Fruit fly (Drosophila melanogaster): ENCODE measurements around the gene CG32176.

CG32176 gene

dm6 chr3L:17430390-17430789, 3.3 kb upstream of the CG32176 start:
- TF ChIP-seq EcR (GFP tag; optimal IDR thresholded peaks at IDR 0.05) = peak; percentile 39
- TF ChIP-seq Ets98B (GFP tag; IDR thresholded peaks at IDR 0.05) = no peak
- TF ChIP-seq Pif1B (GFP tag; optimal IDR thresholded peaks at IDR 0.05) = no peak
- TF ChIP-seq CG4496 (GFP tag; IDR thresholded peaks at IDR 0.05) = peak; percentile 50; the same call in 2 of the 3 replicates
- no peak for TF ChIP-seq CG12605 (GFP tag; IDR thresholded peaks at IDR 0.05)
- TF ChIP-seq CG8159 (tag; optimal IDR thresholded peaks at IDR 0.05) = no peak
- no peak for TF ChIP-seq CG10348 (GFP tag; IDR thresholded peaks at IDR 0.05)
- no peak for TF ChIP-seq Pif1A (GFP tag; optimal IDR thresholded peaks at IDR 0.05)
- TF ChIP-seq CG8301 (tag; optimal IDR thresholded peaks at IDR 0.05) = no peak
- no peak for TF ChIP-seq gl (tag; optimal IDR thresholded peaks at IDR 0.05)
- no peak for TF ChIP-seq D1 (tag; optimal IDR thresholded peaks at IDR 0.05)
- 0 out of 3 replicates have a peak, but pooled peaks have one; percentile 23 for TF ChIP-seq fd96Ca (GFP tag; IDR thresholded peaks at IDR 0.05)
- TF ChIP-seq CG13204 (GFP tag; optimal IDR thresholded peaks at IDR 0.05) = no peak
- no peak for TF ChIP-seq Snoo (tag; optimal IDR thresholded peaks at IDR 0.05)
- no peak for TF ChIP-seq CG32121 (GFP tag; IDR thresholded peaks at IDR 0.05)
- no peak for TF ChIP-seq CG9948 (tag; optimal IDR thresholded peaks at IDR 0.05)
- no peak for TF ChIP-seq CG34367 (tag; optimal IDR thresholded peaks at IDR 0.05)
- TF ChIP-seq CG17806 (tag; optimal IDR thresholded peaks at IDR 0.05) = no peak
- no peak for TF ChIP-seq CG14655 (GFP tag; optimal IDR thresholded peaks at IDR 0.05)
- no peak for TF ChIP-seq rn (GFP tag; IDR thresholded peaks at IDR 0.05)
- no peak for TF ChIP-seq CG15710 (tag; optimal IDR thresholded peaks at IDR 0.05)

- TF ChIP-seq CG12605 (GFP tag; IDR thresholded peaks at IDR 0.05) (peak; percentile 15; the same call in 1 of the 2 replicates), CG14655 (GFP tag; optimal IDR thresholded peaks at IDR 0.05) (peak; percentile 30), CG8159 (tag; optimal IDR thresholded peaks at IDR 0.05) (peak; percentile 33), CG8301 (tag; optimal IDR thresholded peaks at IDR 0.05) (peak; percentile 18), CG9948 (tag; optimal IDR thresholded peaks at IDR 0.05) (no peak), Pif1A (GFP tag; optimal IDR thresholded peaks at IDR 0.05) (peak; percentile 32), CG13204 (GFP tag; optimal IDR thresholded peaks at IDR 0.05) (no peak)
Measured at dm6 chr3L:17430957-17431585, 2.6 kb upstream of the CG32176 start.

- TF ChIP-seq CG12605 (GFP tag; IDR thresholded peaks at IDR 0.05) (0 out of 2 replicates have a peak, but pooled peaks have one; percentile 24), CG32121 (GFP tag; IDR thresholded peaks at IDR 0.05) (peak; percentile 43; the same call in 1 of the 2 replicates), CG8159 (tag; optimal IDR thresholded peaks at IDR 0.05) (no peak), CG17806 (tag; optimal IDR thresholded peaks at IDR 0.05) (no peak), CG4496 (GFP tag; IDR thresholded peaks at IDR 0.05) (peak; percentile 61; the same call in 2 of the 3 replicates), EcR (GFP tag; optimal IDR thresholded peaks at IDR 0.05) (no peak), CG15710 (tag; optimal IDR thresholded peaks at IDR 0.05) (no peak)
Measured at dm6 chr3L:17432947-17433346, 721 bp upstream of the CG32176 start, which contains the start of gene frc. Gene frc (minus strand): TSS chr3L:17433190.

- TF ChIP-seq rn (GFP tag; IDR thresholded peaks at IDR 0.05) = no peak
- TF ChIP-seq CG13204 (GFP tag; optimal IDR thresholded peaks at IDR 0.05) = no peak
- no peak for TF ChIP-seq CG12605 (GFP tag; IDR thresholded peaks at IDR 0.05)
- TF ChIP-seq CG10348 (GFP tag; IDR thresholded peaks at IDR 0.05) = no peak
- TF ChIP-seq Ets98B (GFP tag; IDR thresholded peaks at IDR 0.05) = no peak
- no peak for TF ChIP-seq CG15710 (tag; optimal IDR thresholded peaks at IDR 0.05)
- TF ChIP-seq CG9948 (tag; optimal IDR thresholded peaks at IDR 0.05) = no peak
- no peak for TF ChIP-seq fd96Ca (GFP tag; IDR thresholded peaks at IDR 0.05)
- no peak for TF ChIP-seq Pif1B (GFP tag; optimal IDR thresholded peaks at IDR 0.05)
- TF ChIP-seq CG14655 (GFP tag; optimal IDR thresholded peaks at IDR 0.05) = no peak
- TF ChIP-seq gl (tag; optimal IDR thresholded peaks at IDR 0.05) = no peak
- TF ChIP-seq EcR (GFP tag; optimal IDR thresholded peaks at IDR 0.05) = no peak
- no peak for TF ChIP-seq CG32121 (GFP tag; IDR thresholded peaks at IDR 0.05)
- no peak for TF ChIP-seq CG8159 (tag; optimal IDR thresholded peaks at IDR 0.05)
- TF ChIP-seq CG4496 (GFP tag; IDR thresholded peaks at IDR 0.05) = no peak
- no peak for TF ChIP-seq CG8301 (tag; optimal IDR thresholded peaks at IDR 0.05)
- TF ChIP-seq CG34367 (tag; optimal IDR thresholded peaks at IDR 0.05) = no peak
- TF ChIP-seq D1 (tag; optimal IDR thresholded peaks at IDR 0.05) = no peak
- TF ChIP-seq Pif1A (GFP tag; optimal IDR thresholded peaks at IDR 0.05) = no peak
- TF ChIP-seq CG17806 (tag; optimal IDR thresholded peaks at IDR 0.05) = no peak
Measured at dm6 chr3L:17436331-17436730, 2.7 kb downstream of the CG32176 start, which contains the start of gene CG12229. Gene CG12229 (minus strand): TSS chr3L:17436431.

dm6 chr3L:17438872-17439495, 5.3 kb downstream of the CG32176 start, which contains the start of gene CG18265:
Gene CG18265 (plus strand): TSS chr3L:17439401.
- TF ChIP-seq CG8301 (tag; optimal IDR thresholded peaks at IDR 0.05) = no peak
- no peak for TF ChIP-seq Snoo (tag; optimal IDR thresholded peaks at IDR 0.05)
- no peak for TF ChIP-seq Pif1A (GFP tag; optimal IDR thresholded peaks at IDR 0.05)
- TF ChIP-seq Ets98B (GFP tag; IDR thresholded peaks at IDR 0.05) = no peak
- no peak for TF ChIP-seq rn (GFP tag; IDR thresholded peaks at IDR 0.05)
- TF ChIP-seq fd96Ca (GFP tag; IDR thresholded peaks at IDR 0.05) = no peak
- no peak for TF ChIP-seq CG32121 (GFP tag; IDR thresholded peaks at IDR 0.05)
- no peak for TF ChIP-seq D1 (tag; optimal IDR thresholded peaks at IDR 0.05)
- no peak for TF ChIP-seq CG4496 (GFP tag; IDR thresholded peaks at IDR 0.05)
- TF ChIP-seq CG17806 (tag; optimal IDR thresholded peaks at IDR 0.05) = no peak
- TF ChIP-seq gl (tag; optimal IDR thresholded peaks at IDR 0.05) = no peak
- no peak for TF ChIP-seq CG15710 (tag; optimal IDR thresholded peaks at IDR 0.05)
